Worm (Caenorhabditis elegans): ENCODE measurements around the gene Y77E11A.8.

Gene Y77E11A.8

ce11 chrIV:1424962-1425361 lies at the start of gene Y77E11A.8:
TSS of gene Y77E11A.8 (minus strand) at chrIV:1425062.
- TF ChIP-seq dao-5 (tag; optimal IDR thresholded peaks at IDR 0.05), result no peak
- TF ChIP-seq him-1 (tag; optimal IDR thresholded peaks at IDR 0.05), result no peak
- no peak for TF ChIP-seq W03F9.2 (tag; optimal IDR thresholded peaks at IDR 0.05)

DNA sequence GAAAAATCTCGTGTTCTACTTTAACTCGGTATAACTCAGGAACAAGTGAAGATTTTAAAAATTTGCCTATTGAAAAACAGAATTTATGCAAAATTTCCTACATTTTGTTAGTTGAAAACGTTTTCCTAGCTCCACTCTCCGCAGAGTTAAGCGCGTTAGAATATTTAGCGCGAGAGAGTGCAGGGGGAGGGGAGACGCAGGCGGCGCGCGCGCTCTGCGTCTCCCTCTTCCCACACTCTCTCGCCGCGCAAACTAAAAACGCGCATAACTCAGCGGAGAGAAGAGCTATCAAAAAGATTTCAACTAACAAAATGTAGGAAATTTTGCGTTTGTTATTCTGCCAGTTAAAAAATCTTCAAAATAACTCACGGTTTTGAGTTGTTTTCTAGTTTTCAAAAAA lies 47.3 kb upstream of the Y77E11A.8 start:
- TF ChIP-seq W03F9.2 (tag; optimal IDR thresholded peaks at IDR 0.05) (no peak), dao-5 (tag; optimal IDR thresholded peaks at IDR 0.05) (no peak), him-1 (tag; optimal IDR thresholded peaks at IDR 0.05) (no peak)

ce11 chrIV:1470364-1470763 lies 45.5 kb upstream of the Y77E11A.8 start:
- TF ChIP-seq W03F9.2 (tag; optimal IDR thresholded peaks at IDR 0.05) (no peak), dao-5 (tag; optimal IDR thresholded peaks at IDR 0.05) (no peak), him-1 (tag; optimal IDR thresholded peaks at IDR 0.05) (no peak)

- TF ChIP-seq him-1 (tag; optimal IDR thresholded peaks at IDR 0.05) (no peak), dao-5 (tag; optimal IDR thresholded peaks at IDR 0.05) (no peak), W03F9.2 (tag; optimal IDR thresholded peaks at IDR 0.05) (no peak)
Observed at ce11 chrIV:1469093-1469492, 44.2 kb upstream of the Y77E11A.8 start.

ce11 chrIV:1465462-1465861 lies 40.6 kb upstream of the Y77E11A.8 start:
- TF ChIP-seq W03F9.2 (tag; optimal IDR thresholded peaks at IDR 0.05), result no peak
- TF ChIP-seq dao-5 (tag; optimal IDR thresholded peaks at IDR 0.05), result no peak
- no peak for TF ChIP-seq him-1 (tag; optimal IDR thresholded peaks at IDR 0.05)

ce11 chrIV:1461463-1461862 lies 36.6 kb upstream of the Y77E11A.8 start:
- TF ChIP-seq W03F9.2 (tag; optimal IDR thresholded peaks at IDR 0.05) (no peak), him-1 (tag; optimal IDR thresholded peaks at IDR 0.05) (no peak), dao-5 (tag; optimal IDR thresholded peaks at IDR 0.05) (no peak)

- TF ChIP-seq dao-5 (tag; optimal IDR thresholded peaks at IDR 0.05), result no peak
- TF ChIP-seq W03F9.2 (tag; optimal IDR thresholded peaks at IDR 0.05), result no peak
- no peak for TF ChIP-seq him-1 (tag; optimal IDR thresholded peaks at IDR 0.05)
Observed at ce11 chrIV:1460686-1461085, 35.8 kb upstream of the Y77E11A.8 start, which contains the start of gene col-106. TSS of gene col-106 (minus strand) at chrIV:1460786.

- TF ChIP-seq dao-5 (tag; optimal IDR thresholded peaks at IDR 0.05) (no peak), W03F9.2 (tag; optimal IDR thresholded peaks at IDR 0.05) (no peak), him-1 (tag; optimal IDR thresholded peaks at IDR 0.05) (no peak)
Observed at ce11 chrIV:1459826-1460489, 35.1 kb upstream of the Y77E11A.8 start.

DNA sequence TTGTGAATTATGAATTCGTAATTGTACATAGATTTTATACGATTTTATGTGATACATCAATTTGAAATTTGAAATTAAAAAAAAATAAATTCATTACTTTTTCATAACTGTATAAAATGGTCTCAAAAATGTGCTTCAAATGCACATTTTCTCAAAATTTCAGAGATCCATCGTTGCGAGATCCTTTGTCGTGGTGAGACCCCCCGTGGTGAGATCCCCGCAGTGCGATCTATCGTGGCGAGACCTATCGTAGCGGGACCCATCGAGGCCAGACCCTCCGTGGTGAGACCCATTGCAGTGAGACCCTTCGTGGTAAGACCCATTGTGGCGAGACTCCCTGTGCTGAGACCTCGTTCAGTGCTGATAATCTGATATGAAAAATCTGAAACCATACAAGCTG lies 34.6 kb upstream of the Y77E11A.8 start:
- TF ChIP-seq W03F9.2 (tag; optimal IDR thresholded peaks at IDR 0.05) (no peak), dao-5 (tag; optimal IDR thresholded peaks at IDR 0.05) (no peak), him-1 (tag; optimal IDR thresholded peaks at IDR 0.05) (no peak)

ce11 chrIV:1458192-1458591 lies 33.3 kb upstream of the Y77E11A.8 start:
- TF ChIP-seq W03F9.2 (tag; optimal IDR thresholded peaks at IDR 0.05) (no peak), dao-5 (tag; optimal IDR thresholded peaks at IDR 0.05) (no peak)

DNA sequence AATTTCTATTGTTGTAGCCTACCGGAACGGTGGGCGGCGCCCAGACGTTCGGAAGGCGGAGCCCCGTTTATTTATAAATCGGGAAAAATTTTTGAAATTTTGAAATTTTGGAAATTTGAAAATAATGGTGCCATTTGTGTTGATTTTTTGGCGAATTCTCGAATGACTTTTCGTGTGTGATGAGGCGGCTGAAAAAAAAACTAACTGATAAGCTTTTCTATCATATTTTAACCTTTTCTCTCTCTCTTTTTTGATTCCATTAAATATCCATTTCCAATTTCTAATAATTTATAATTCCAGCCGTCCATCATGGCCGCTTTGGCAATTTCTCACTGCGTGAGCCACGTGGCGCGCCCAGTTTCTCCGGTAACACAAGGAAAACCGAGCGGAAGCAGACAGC lies 31.9 kb upstream of the Y77E11A.8 start, which contains the start of gene nadk-1:
Gene nadk-1, plus strand, starts transcription at position 301 of the 400 bp plus-strand sequence.
- TF ChIP-seq him-1 (tag; optimal IDR thresholded peaks at IDR 0.05) (no peak), W03F9.2 (tag; optimal IDR thresholded peaks at IDR 0.05) (no peak), dao-5 (tag; optimal IDR thresholded peaks at IDR 0.05) (no peak)

DNA sequence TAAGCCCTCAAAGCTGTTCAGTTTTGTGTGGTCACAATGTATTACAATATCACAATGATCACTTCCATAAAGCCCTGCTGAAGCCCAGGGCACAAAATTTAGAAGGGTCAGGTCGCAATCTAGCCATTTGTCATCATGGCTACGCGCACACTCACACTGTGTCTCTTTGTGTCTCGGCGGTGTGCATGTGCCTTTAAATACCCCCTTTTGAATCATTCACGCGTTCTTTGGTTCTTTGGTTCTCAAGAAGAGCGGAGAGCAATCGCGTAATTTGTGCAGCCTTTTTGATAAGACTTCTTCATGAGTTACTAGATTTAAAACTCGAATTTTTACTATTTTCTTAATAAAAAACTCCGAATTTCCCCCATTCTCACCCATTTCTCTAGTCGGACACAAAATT lies 30.1 kb upstream of the Y77E11A.8 start:
- no peak for TF ChIP-seq W03F9.2 (tag; optimal IDR thresholded peaks at IDR 0.05)
- TF ChIP-seq dao-5 (tag; optimal IDR thresholded peaks at IDR 0.05), result no peak

DNA sequence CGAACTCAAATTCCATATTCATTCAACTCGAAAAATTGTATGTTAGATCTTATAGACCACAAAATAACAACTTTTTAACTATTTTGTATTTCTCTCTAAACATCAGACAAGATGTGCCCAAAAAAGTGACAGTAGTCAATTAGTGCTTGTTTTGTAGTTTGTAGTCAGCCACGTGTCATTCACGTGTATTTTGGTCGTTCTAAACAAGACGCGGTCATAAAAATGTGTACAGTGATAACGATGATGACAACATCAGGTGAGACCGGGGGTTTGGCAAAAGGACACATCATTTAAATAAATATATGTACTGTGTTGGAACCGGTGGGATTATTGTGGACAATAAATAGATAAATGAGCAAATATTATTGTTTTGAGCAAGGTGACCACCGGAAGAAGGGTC lies 29.3 kb upstream of the Y77E11A.8 start:
- TF ChIP-seq him-1 (tag; optimal IDR thresholded peaks at IDR 0.05), result no peak
- no peak for TF ChIP-seq dao-5 (tag; optimal IDR thresholded peaks at IDR 0.05)
- TF ChIP-seq W03F9.2 (tag; optimal IDR thresholded peaks at IDR 0.05), result no peak

- no peak for TF ChIP-seq dao-5 (tag; optimal IDR thresholded peaks at IDR 0.05)
- no peak for TF ChIP-seq him-1 (tag; optimal IDR thresholded peaks at IDR 0.05)
- no peak for TF ChIP-seq W03F9.2 (tag; optimal IDR thresholded peaks at IDR 0.05)
Observed at ce11 chrIV:1453451-1453850, 28.6 kb upstream of the Y77E11A.8 start.

DNA sequence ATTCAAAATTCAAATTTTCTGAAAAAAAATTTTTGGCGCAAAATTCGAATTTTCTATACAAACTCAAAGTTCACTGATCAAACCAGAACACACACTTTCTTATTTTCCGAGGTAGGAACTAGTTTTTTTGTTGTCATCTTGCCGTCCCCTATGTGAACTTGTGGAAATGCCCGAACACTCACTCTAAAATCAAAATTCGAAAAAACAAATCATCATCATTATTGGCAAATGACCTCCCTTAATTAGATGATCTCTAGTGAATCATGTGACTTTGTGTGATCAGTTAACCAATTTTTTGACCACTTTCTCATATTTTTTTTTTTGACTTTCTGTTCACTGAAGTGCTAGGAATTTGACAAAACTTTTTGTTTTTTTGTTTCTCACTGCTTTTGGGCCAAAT lies 27.6 kb upstream of the Y77E11A.8 start:
- no peak for TF ChIP-seq W03F9.2 (tag; optimal IDR thresholded peaks at IDR 0.05)
- TF ChIP-seq him-1 (tag; optimal IDR thresholded peaks at IDR 0.05), result no peak
- TF ChIP-seq dao-5 (tag; optimal IDR thresholded peaks at IDR 0.05), result no peak
